Worm (Caenorhabditis elegans) whole organism, young adult: ENCODE results near the gene C50B8.4.

Experiments used
- D2030.7 ChIP-seq: fragments of 200-800 bp; sonication (Bioruptor generic); IDR thresholded peaks from 2 replicates; pipeline ENCODE4 v1.3.6; 2022; ENCODE audit warnings: missing genetic modification reagents, missing genetic modification characterization, missing compliant biosample characterization
- F22D6.2 ChIP-seq: sonication (generic microtip); optimal IDR thresholded peaks from 2 replicates; lab custom pipeline; 2016; ENCODE audit warnings: mild to moderate bottlenecking, missing genetic modification characterization, missing compliant biosample characterization
- Y53F4B.3 ChIP-seq: fragments of 200-800 bp; sonication (Bioruptor generic); IDR thresholded peaks from 2 replicates; pipeline ENCODE4 v1.3.6; 2022; ENCODE audit warnings: missing genetic modification reagents, missing genetic modification characterization, missing compliant biosample characterization
- Y53G8AR.9 ChIP-seq: fragments of 200-800 bp; sonication (Bioruptor generic); conservative IDR thresholded peaks from 2 replicates; pipeline ENCODE4 v1.3.6; 2022; ENCODE audit warnings: missing genetic modification reagents, missing genetic modification characterization, missing compliant biosample characterization
- ceh-27 ChIP-seq: fragments of 200-800 bp; sonication (Bioruptor generic); optimal IDR thresholded peaks from 2 replicates; lab custom pipeline; 2018; ENCODE audit warnings: mild to moderate bottlenecking, missing genetic modification characterization, moderate library complexity, missing compliant biosample characterization
- hmg-1.2 ChIP-seq: fragments of 200-800 bp; sonication (Bioruptor generic); IDR thresholded peaks from 2 replicates; pipeline ENCODE4 v1.3.6; 2022; ENCODE audit warnings: missing genetic modification reagents, missing genetic modification characterization, missing compliant biosample characterization
- nhr-120 ChIP-seq: fragments of 200-800 bp; sonication (Bioruptor generic); IDR thresholded peaks from 2 replicates; pipeline ENCODE4 v1.3.6; 2022; ENCODE audit warnings: missing genetic modification characterization, missing compliant biosample characterization
- nhr-90 ChIP-seq: sonication (generic microtip); optimal IDR thresholded peaks from 2 replicates; lab custom pipeline; 2016; ENCODE audit warnings: missing genotype, mild to moderate bottlenecking, missing genetic modification characterization, missing compliant biosample characterization
- unc-62 ChIP-seq: fragments of 150-350 bp; optimal IDR thresholded peaks from 2 replicates; lab custom pipeline; 2014; ENCODE audit warnings: missing biosample characterization, missing genetic modification reagents, missing genetic modification characterization
- ztf-25 ChIP-seq: fragments of 200-800 bp; sonication (Bioruptor generic); IDR thresholded peaks from 2 replicates; pipeline ENCODE4 v1.3.6; 2022; ENCODE audit warnings: missing genetic modification reagents, missing genetic modification characterization, missing compliant biosample characterization

DNA sequence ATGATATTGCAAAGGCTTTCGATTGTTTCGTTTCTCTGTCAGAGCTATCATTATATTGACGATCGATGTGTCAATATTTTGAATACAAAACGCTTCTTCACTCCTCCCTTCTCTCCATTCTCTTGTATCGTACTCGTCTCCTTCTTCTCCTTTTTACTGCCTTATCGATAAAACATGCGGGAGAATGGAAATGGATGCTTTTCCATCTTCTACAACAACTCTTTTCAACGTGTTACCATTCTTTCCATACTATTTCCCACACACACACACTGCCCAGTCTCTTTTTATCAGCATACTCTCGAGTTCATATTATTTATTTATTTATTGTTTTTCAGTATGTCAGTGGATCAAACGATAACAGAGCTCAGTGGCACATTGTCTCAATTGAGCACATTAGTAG lies 6.8 kb downstream of the C50B8.4 start, which contains the start of gene C50B8.6:
- TF ChIP-seq Y53F4B.3 (GFP tag; lab: Robert Waterston, UW) (no peak), ceh-27 (no peak), unc-62 (GFP tag; lab: Kevin White, UChicago) (no peak), nhr-120 (no peak), nhr-90 (no peak), ztf-25 (GFP tag; lab: Robert Waterston, UW) (no peak), F22D6.2 (tag; lab: Kevin White, UChicago) (no peak), hmg-1.2 (no peak), Y53G8AR.9 (GFP tag; lab: Robert Waterston, UW) (no peak), D2030.7 (no peak)
